Fruit fly (Drosophila melanogaster) whole organism: ENCODE data around the gene CG6785.

Experiments used
- CG8478 ChIP-seq: fragments of >200 bp; optimal IDR thresholded peaks from 2 replicates; lab custom pipeline; 2018; ENCODE audit warnings: inconsistent platforms
- pan ChIP-seq: fragments of >200 bp; optimal IDR thresholded peaks from 2 replicates; lab custom pipeline; 2017
- psq ChIP-seq: fragments of >200 bp; optimal IDR thresholded peaks from 2 replicates; lab custom pipeline; 2017

- TF ChIP-seq CG8478 (no peak), psq (lab: Kevin White, UChicago) (no peak), pan (lab: Kevin White, UChicago) (no peak)
Observed at dm6 chr2L:12092041-12092440, 47.0 kb upstream of the CG6785 start.
